Fruit fly (Drosophila melanogaster): ENCODE data around the gene CG32365.

- TF ChIP-seq Dip2 (GFP tag; IDR thresholded peaks at IDR 0.05): no peak
- no peak for TF ChIP-seq CG16779 (GFP tag; IDR thresholded peaks at IDR 0.05)
- TF ChIP-seq Mrtf (GFP tag; IDR thresholded peaks at IDR 0.05): no peak
- TF ChIP-seq ttk (GFP tag; IDR thresholded peaks at IDR 0.05): no peak
- no peak for TF ChIP-seq usp (GFP tag; optimal IDR thresholded peaks at IDR 0.05)
These were observed 16.5 kb upstream of the CG32365 start for dm6 chr3L:7852252-7852885.

All from whole organism, embryonic.